Worm (Caenorhabditis elegans) whole organism, late embryonic: ENCODE results near the gene klc-2.

ENCODE experiments used
- C08G9.2 ChIP-seq: sonication (generic microtip); optimal IDR thresholded peaks from 2 replicates; lab custom pipeline; 2016; ENCODE audit warnings: mild to moderate bottlenecking, missing genetic modification characterization, moderate library complexity, missing compliant biosample characterization
- K02D7.2 ChIP-seq: sonication (generic microtip); optimal IDR thresholded peaks from 2 replicates; lab custom pipeline; 2017; ENCODE audit warnings: mild to moderate bottlenecking, missing genetic modification characterization, missing compliant biosample characterization
- T23F11.4 ChIP-seq: fragments of 200-800 bp; sonication (Bioruptor generic); optimal IDR thresholded peaks from 2 replicates; lab custom pipeline; 2018; ENCODE audit warnings: mild to moderate bottlenecking, missing genetic modification characterization, missing compliant biosample characterization
- Y22D7AL.16 ChIP-seq: sonication (generic microtip); optimal IDR thresholded peaks from 2 replicates; lab custom pipeline; 2016; ENCODE audit warnings: missing genetic modification characterization, missing compliant biosample characterization
- ceh-14 ChIP-seq: sonication (generic microtip); optimal IDR thresholded peaks from 2 replicates; lab custom pipeline; 2016; ENCODE audit warnings: missing genotype, missing genetic modification characterization, missing compliant biosample characterization
- ceh-18 ChIP-seq: sonication (generic microtip); optimal IDR thresholded peaks from 2 replicates; lab custom pipeline; 2016; ENCODE audit warnings: missing genetic modification characterization, missing compliant biosample characterization
- ceh-19 ChIP-seq: fragments of 200-800 bp; sonication (Bioruptor generic); optimal IDR thresholded peaks from 2 replicates; lab custom pipeline; 2018; ENCODE audit warnings: mild to moderate bottlenecking, missing genetic modification characterization, missing compliant biosample characterization
- ceh-24 ChIP-seq: sonication (generic microtip); optimal IDR thresholded peaks from 2 replicates; lab custom pipeline; 2016; ENCODE audit warnings: mild to moderate bottlenecking, missing genetic modification characterization, missing compliant biosample characterization
- ceh-30 ChIP-seq: fragments of 150-350 bp; optimal IDR thresholded peaks from 2 replicates; lab custom pipeline; 2014; ENCODE audit warnings: missing biosample characterization, missing genetic modification characterization
- ceh-34 ChIP-seq: sonication (generic microtip); optimal IDR thresholded peaks from 2 replicates; lab custom pipeline; 2016; ENCODE audit warnings: mild to moderate bottlenecking, missing genetic modification characterization, missing compliant biosample characterization
- ceh-45 ChIP-seq: fragments of 200-800 bp; sonication (Bioruptor generic); IDR thresholded peaks from 2 replicates; pipeline ENCODE4 v1.3.6; 2022; ENCODE audit warnings: missing genetic modification reagents, missing genetic modification characterization, missing compliant biosample characterization
- ceh-6 ChIP-seq: fragments of 200-800 bp; sonication (Bioruptor generic); optimal IDR thresholded peaks from 2 replicates; lab custom pipeline; 2018; ENCODE audit warnings: mild to moderate bottlenecking, missing genetic modification characterization, missing compliant biosample characterization
- ceh-9 ChIP-seq: sonication (generic microtip); optimal IDR thresholded peaks from 2 replicates; lab custom pipeline; 2016; ENCODE audit warnings: mild to moderate bottlenecking, missing genetic modification characterization, inconsistent platforms, missing compliant biosample characterization
- che-1 ChIP-seq: sonication (generic microtip); optimal IDR thresholded peaks from 2 replicates; lab custom pipeline; 2016; ENCODE audit warnings: mild to moderate bottlenecking, missing genetic modification characterization, missing compliant biosample characterization
- dmd-4 ChIP-seq: sonication (generic microtip); optimal IDR thresholded peaks from 2 replicates; lab custom pipeline; 2016; ENCODE audit warnings: borderline replicate concordance, missing genetic modification characterization, missing compliant biosample characterization
- fax-1 ChIP-seq: sonication (generic microtip); optimal IDR thresholded peaks from 2 replicates; lab custom pipeline; 2016; ENCODE audit warnings: missing genotype, missing genetic modification characterization, missing compliant biosample characterization
- fkh-10 ChIP-seq: fragments of 150-350 bp; optimal IDR thresholded peaks from 2 replicates; lab custom pipeline; 2014; ENCODE audit warnings: missing biosample characterization, missing genetic modification reagents, missing genetic modification characterization
- hlh-8 ChIP-seq: sonication (generic microtip); optimal IDR thresholded peaks from 2 replicates; lab custom pipeline; 2016; ENCODE audit warnings: missing genotype, missing genetic modification characterization, missing compliant biosample characterization
- lim-6 ChIP-seq: sonication (generic microtip); optimal IDR thresholded peaks from 2 replicates; lab custom pipeline; 2016; ENCODE audit warnings: missing genetic modification characterization, missing compliant biosample characterization
- madf-2 ChIP-seq: sonication (generic microtip); optimal IDR thresholded peaks from 2 replicates; lab custom pipeline; 2017; ENCODE audit warnings: missing genetic modification characterization, missing compliant biosample characterization
- nfya-1 ChIP-seq: sonication (generic microtip); optimal IDR thresholded peaks from 2 replicates; lab custom pipeline; 2017; ENCODE audit warnings: missing genetic modification characterization, mild to moderate bottlenecking, missing compliant biosample characterization, antibody characterized with exemption, moderate library complexity
- nhr-11 ChIP-seq: fragments of 150-350 bp; optimal IDR thresholded peaks from 2 replicates; lab custom pipeline; 2014; ENCODE audit warnings: missing biosample characterization, missing genetic modification characterization
- nhr-232 ChIP-seq: sonication (generic microtip); optimal IDR thresholded peaks from 2 replicates; lab custom pipeline; 2016; ENCODE audit warnings: missing genetic modification characterization, missing compliant biosample characterization
- npax-4 ChIP-seq: sonication (generic microtip); optimal IDR thresholded peaks from 2 replicates; lab custom pipeline; 2016; ENCODE audit warnings: missing genetic modification characterization, missing compliant biosample characterization
- odd-2 ChIP-seq: sonication (generic microtip); optimal IDR thresholded peaks from 2 replicates; lab custom pipeline; 2017; ENCODE audit warnings: antibody characterized with exemption, mild to moderate bottlenecking, missing genetic modification characterization, missing compliant biosample characterization
- pat-9 ChIP-seq: fragments of 200-800 bp; sonication (Bioruptor generic); optimal IDR thresholded peaks from 2 replicates; lab custom pipeline; 2018; ENCODE audit warnings: mild to moderate bottlenecking, missing genetic modification characterization, moderate library complexity, missing compliant biosample characterization
- pha-2 ChIP-seq: sonication (generic microtip); optimal IDR thresholded peaks from 2 replicates; lab custom pipeline; 2017; ENCODE audit warnings: mild to moderate bottlenecking, missing genetic modification characterization, missing compliant biosample characterization
- pqm-1 ChIP-seq: sonication (generic microtip); optimal IDR thresholded peaks from 2 replicates; lab custom pipeline; 2016; ENCODE audit warnings: missing genetic modification characterization, missing compliant biosample characterization
- pros-1 ChIP-seq: fragments of 150-350 bp; optimal IDR thresholded peaks from 2 replicates; lab custom pipeline; 2014; ENCODE audit warnings: missing biosample characterization, missing genetic modification reagents, missing genetic modification characterization
- rnt-1 ChIP-seq: sonication (generic microtip); optimal IDR thresholded peaks from 2 replicates; lab custom pipeline; 2016; ENCODE audit warnings: missing genetic modification characterization, missing compliant biosample characterization
- sdc-2 ChIP-seq: sonication (generic microtip); optimal IDR thresholded peaks from 2 replicates; lab custom pipeline; 2016; ENCODE audit warnings: missing genotype, missing genetic modification characterization, missing compliant biosample characterization
- sox-2 ChIP-seq: fragments of 200-800 bp; sonication (Bioruptor generic); IDR thresholded peaks from 2 replicates; pipeline ENCODE4 v1.3.6; 2022; ENCODE audit warnings: missing genetic modification reagents, missing genetic modification characterization, missing compliant biosample characterization
- sox-4 ChIP-seq: sonication (generic microtip); optimal IDR thresholded peaks from 2 replicates; lab custom pipeline; 2017; ENCODE audit warnings: mild to moderate bottlenecking, missing genetic modification characterization, inconsistent platforms, missing compliant biosample characterization
- syd-9 ChIP-seq: sonication (generic microtip); optimal IDR thresholded peaks from 2 replicates; lab custom pipeline; 2016; ENCODE audit warnings: mild to moderate bottlenecking, missing genetic modification characterization, moderate library complexity, missing compliant biosample characterization
- tbx-7 ChIP-seq: sonication (generic microtip); optimal IDR thresholded peaks from 2 replicates; lab custom pipeline; 2016; ENCODE audit warnings: missing genotype, missing genetic modification characterization, missing compliant biosample characterization
- ttx-3 ChIP-seq: sonication (generic microtip); optimal IDR thresholded peaks from 2 replicates; lab custom pipeline; 2016; ENCODE audit warnings: missing genetic modification reagents, missing genetic modification characterization, missing compliant biosample characterization
- unc-3 ChIP-seq, 2 experiments: fragments of 200-800 bp in 1 of 2; sonication (Bioruptor generic) in 1 of 2; sonication (generic microtip) in 1 of 2; conservative IDR thresholded peaks in 1 of 2; optimal IDR thresholded peaks in 1 of 2; 2 replicates each; pipeline versions ENCODE4 v1.3.6 to Lab custom; 2016 to 2022; ENCODE audit warnings: missing compliant biosample characterization in 2 of 2, missing genetic modification characterization in 2 of 2, missing genetic modification reagents in 1 of 2
- unc-42 ChIP-seq: sonication (generic microtip); optimal IDR thresholded peaks from 2 replicates; lab custom pipeline; 2016; ENCODE audit warnings: missing genotype, missing genetic modification characterization, missing compliant biosample characterization
- unc-55 ChIP-seq: sonication (generic microtip); optimal IDR thresholded peaks from 2 replicates; lab custom pipeline; 2017; ENCODE audit warnings: missing biosample characterization, missing genetic modification reagents, missing genetic modification characterization
- unc-86 ChIP-seq: sonication (generic microtip); optimal IDR thresholded peaks from 2 replicates; lab custom pipeline; 2016; ENCODE audit warnings: missing genetic modification characterization, missing compliant biosample characterization

klc-2 gene

DNA sequence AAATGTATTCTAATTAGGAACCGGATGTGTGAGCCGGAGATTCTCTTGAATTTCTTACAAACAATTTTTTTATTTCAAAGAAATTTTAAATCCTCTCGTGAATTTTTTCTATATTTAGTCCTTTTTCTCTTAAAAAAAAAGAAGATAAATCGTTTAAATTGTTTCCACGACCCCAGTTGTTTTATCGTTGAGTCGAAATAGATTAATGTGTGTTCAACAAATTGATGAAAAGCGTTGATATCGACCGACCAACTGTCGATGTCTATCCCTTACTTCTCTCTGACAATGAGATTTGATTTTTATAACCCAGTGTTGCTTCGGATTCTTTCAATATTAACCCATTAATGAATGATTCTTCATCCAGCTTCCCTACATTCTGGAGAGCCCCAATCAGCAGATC is 25.0 kb upstream of the klc-2 start, which contains the start of gene CD4.1:
Gene CD4.1, plus strand, starts transcription at position 301 of the 400 bp plus-strand sequence.
- TF ChIP-seq nhr-11 (tag; lab: Kevin White, UChicago): no peak

DNA sequence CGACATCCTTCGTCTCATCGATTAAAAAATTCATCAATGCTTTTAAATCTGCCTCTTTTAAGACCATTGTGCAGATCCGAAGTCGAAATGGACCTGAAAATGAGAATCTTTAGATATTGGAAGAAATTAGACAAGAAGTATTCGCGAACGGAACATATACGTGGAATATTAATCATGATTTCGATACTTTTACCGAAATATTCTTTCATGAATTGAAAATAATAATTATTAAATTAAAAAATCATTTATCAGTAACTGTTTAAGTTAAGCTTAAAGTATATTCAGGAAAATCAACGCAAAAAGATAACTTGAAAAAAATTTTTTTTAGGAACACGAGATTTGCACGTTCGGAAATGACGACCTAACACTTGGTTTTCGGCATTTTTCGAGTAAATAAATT is 20.1 kb upstream of the klc-2 start, which contains the start of gene CD4.8:
Gene CD4.8, minus strand, starts transcription at position 101 of the 400 bp plus-strand sequence.
- no peak for TF ChIP-seq lim-6 (tag; lab: Kevin White, UChicago)
- no peak for TF ChIP-seq odd-2
- TF ChIP-seq tbx-7 (tag; lab: Kevin White, UChicago): no peak
- TF ChIP-seq unc-86: no peak
- TF ChIP-seq ceh-45 (GFP tag; lab: Robert Waterston, UW): no peak
- TF ChIP-seq K02D7.2 (tag; lab: Kevin White, UChicago): no peak
- no peak for TF ChIP-seq pqm-1 (tag; lab: Kevin White, UChicago)
- TF ChIP-seq pat-9 (tag; lab: Kevin White, UChicago): no peak
- TF ChIP-seq fax-1 (tag; lab: Kevin White, UChicago): no peak
- no peak for TF ChIP-seq unc-42 (tag; lab: Kevin White, UChicago)
- no peak for TF ChIP-seq ceh-6 (GFP tag; lab: Kevin White, UChicago)
- no peak for TF ChIP-seq sdc-2

DNA sequence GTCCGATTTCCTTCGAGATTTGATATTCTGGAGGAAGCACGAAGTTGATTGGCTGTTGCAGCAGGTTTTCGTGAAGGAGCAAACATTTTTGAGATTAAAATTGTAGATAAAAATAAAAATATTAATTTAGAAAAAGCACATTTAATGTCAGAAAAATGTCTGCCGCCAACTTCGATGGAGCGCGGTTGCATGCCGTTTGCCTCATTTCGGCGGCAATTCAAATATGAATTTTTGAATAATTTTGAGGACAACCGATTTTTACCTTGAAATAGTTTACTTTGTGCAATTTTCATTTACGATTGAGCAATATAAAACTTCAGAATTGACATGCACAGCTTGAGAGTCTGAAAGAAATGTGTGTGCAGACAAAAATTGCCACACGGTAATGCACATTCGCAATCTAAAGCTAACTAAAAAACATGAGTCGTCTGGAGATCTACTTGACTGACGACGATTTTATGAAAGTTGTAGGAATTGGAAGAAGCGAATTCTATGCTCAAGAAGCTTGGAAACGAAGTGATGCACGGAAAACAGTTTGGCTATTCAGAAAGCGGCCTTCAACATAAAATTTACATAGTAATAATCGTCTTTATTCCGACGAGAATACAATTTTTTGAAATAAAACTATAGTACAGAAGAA is 15.3 kb upstream of the klc-2 start, which contains the start of gene zhit-1:
Gene zhit-1, minus strand, starts transcription at position 161 of the 640 bp plus-strand sequence.
- TF ChIP-seq npax-4 (tag; lab: Kevin White, UChicago): no peak
- TF ChIP-seq, all 69 proteins: peak for 0

DNA sequence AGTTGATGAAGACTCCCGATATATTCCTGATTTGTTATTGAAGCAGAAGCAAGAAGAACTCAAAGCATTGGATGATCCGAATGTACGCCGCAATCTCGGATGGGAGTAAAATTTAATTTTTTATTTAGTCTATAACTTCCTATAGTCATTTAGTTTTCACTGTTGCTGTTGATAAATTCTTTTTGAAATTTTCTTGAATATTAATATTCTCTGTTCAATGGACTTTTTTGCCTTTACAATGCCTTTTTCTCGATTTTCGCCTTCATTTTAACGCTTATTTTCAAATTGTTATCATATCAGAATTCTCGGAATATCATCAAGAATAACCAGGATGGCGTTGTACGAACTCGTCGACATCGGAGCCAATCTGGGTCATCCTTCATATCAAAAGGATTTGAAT is 13.1 kb upstream of the klc-2 start, which contains the start of gene crn-2:
Gene crn-2, plus strand, starts transcription at position 301 of the 400 bp plus-strand sequence.
- no peak for TF ChIP-seq ceh-24 (tag; lab: Kevin White, UChicago)
- TF ChIP-seq, all 69 proteins: peak for 0

DNA sequence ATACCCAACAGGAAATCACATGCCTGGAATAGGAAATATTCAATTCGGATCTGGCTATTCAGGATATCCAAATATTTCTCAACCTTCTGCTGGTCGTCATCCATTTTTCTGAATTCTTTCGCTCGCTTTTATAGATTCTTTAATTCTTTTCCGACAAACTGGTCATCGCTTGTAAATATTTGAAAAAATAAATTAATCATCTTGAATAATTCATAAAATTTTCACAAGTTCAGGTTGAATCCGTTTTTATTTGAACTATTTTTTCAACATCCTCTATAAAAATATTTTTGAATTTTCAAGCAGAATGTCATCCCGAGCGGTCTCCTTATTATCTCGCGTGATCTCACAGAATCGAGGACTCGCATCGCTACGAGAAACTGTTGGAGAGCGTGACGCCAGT is 12.2 kb upstream of the klc-2 start, which contains the start of gene mrpl-48:
Gene mrpl-48, plus strand, starts transcription at position 301 of the 400 bp plus-strand sequence.
- TF ChIP-seq unc-3 (GFP tag; conservative IDR thresholded peaks at IDR 0.05; lab: Robert Waterston, UW) (no peak), unc-3 (tag; optimal IDR thresholded peaks at IDR 0.05; lab: Kevin White, UChicago) (no peak), che-1 (tag; lab: Kevin White, UChicago) (no peak), pros-1 (tag; lab: Kevin White, UChicago) (no peak), ceh-19 (GFP tag; lab: Kevin White, UChicago) (no peak), unc-42 (tag; lab: Kevin White, UChicago) (no peak), sox-4 (tag; lab: Kevin White, UChicago) (no peak), odd-2 (no peak), nhr-232 (no peak), ceh-24 (tag; lab: Kevin White, UChicago) (no peak)

DNA sequence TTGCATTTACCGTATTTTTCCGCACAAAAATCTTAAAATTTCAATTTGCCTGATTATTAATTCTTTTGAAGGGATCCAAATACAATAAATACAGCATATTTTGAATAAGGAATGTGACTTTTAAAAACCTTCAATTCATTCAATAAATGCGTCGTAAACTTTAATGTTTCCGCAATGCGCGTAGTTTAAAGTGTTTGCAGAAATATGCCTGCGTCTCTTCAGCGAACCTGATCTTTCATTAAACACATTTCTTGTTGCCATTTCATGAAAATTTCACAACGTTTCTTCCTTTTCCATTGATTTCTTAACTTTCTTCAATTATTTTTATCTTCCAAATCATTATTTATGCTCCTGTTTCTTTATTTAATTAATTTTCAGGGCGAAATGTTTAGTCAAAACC is 11.1 kb upstream of the klc-2 start, which contains the start of gene vps-37:
Gene vps-37, plus strand, starts transcription at position 378 of the 400 bp plus-strand sequence.
- TF ChIP-seq nfya-1 (tag; lab: Kevin White, UChicago): peak; percentile 59
- no peak for TF ChIP-seq C08G9.2 (tag; lab: Kevin White, UChicago)
- no peak for TF ChIP-seq ceh-19 (GFP tag; lab: Kevin White, UChicago)
- TF ChIP-seq ceh-18: no peak
- TF ChIP-seq ttx-3: no peak
- TF ChIP-seq syd-9 (tag; lab: Kevin White, UChicago): no peak
- no peak for TF ChIP-seq fkh-10 (GFP tag; lab: Kevin White, UChicago)
- peak; percentile 90 for TF ChIP-seq unc-42 (tag; lab: Kevin White, UChicago)
- TF ChIP-seq T23F11.4 (GFP tag; lab: Kevin White, UChicago): no peak
- no peak for TF ChIP-seq nhr-232
- no peak for TF ChIP-seq che-1 (tag; lab: Kevin White, UChicago)
- peak; percentile 44 for TF ChIP-seq ceh-30 (tag; lab: Kevin White, UChicago)
- TF ChIP-seq ceh-9: no peak
- no peak for TF ChIP-seq pqm-1 (tag; lab: Kevin White, UChicago)
- TF ChIP-seq sox-4 (tag; lab: Kevin White, UChicago): no peak
- TF ChIP-seq ceh-34 (tag; lab: Kevin White, UChicago): peak; percentile 8
- TF ChIP-seq Y22D7AL.16: no peak
- no peak for TF ChIP-seq rnt-1
- TF ChIP-seq pha-2: no peak
- no peak for TF ChIP-seq hlh-8
- TF ChIP-seq madf-2 (tag; lab: Kevin White, UChicago): peak; percentile 19
- peak; percentile 36 for TF ChIP-seq ceh-14 (tag; lab: Kevin White, UChicago)
- peak; percentile 57 for TF ChIP-seq unc-55
- TF ChIP-seq dmd-4: no peak
- TF ChIP-seq sox-2: no peak
